Worm (Caenorhabditis elegans): ENCODE data around the gene nipi-3.

ce11 chrX:15598661-15599384 lies 8.9 kb upstream of the nipi-3 start:
- TF ChIP-seq him-1 (tag; optimal IDR thresholded peaks at IDR 0.05) (no peak), W03F9.2 (tag; optimal IDR thresholded peaks at IDR 0.05) (no peak), dao-5 (tag; optimal IDR thresholded peaks at IDR 0.05) (no peak)

Measured in whole organism, L4/young adult.